Worm (Caenorhabditis elegans) whole organism, mixed stage, embryonic: Measurements from ENCODE around the gene clec-231.
A peak's percentile ranks its signal among the peaks of the same experiment; 100 is the strongest.

ENCODE experiments used
- M03D4.4 ChIP-seq: sonication (generic microtip); optimal IDR thresholded peaks from 2 replicates; lab custom pipeline; 2017; ENCODE audit warnings: mild to moderate bottlenecking, missing genetic modification characterization, missing compliant biosample characterization
- bed-3 ChIP-seq: fragments of 200-800 bp; sonication (Bioruptor generic); optimal IDR thresholded peaks from 3 replicates; lab custom pipeline; 2018; ENCODE audit warnings: mild to moderate bottlenecking, missing genetic modification characterization, moderate library complexity, missing compliant biosample characterization
- blmp-1 ChIP-seq: fragments of 150-350 bp; optimal IDR thresholded peaks from 2 replicates; lab custom pipeline; 2014; ENCODE audit warnings: missing biosample characterization, missing genetic modification characterization
- ceh-43 ChIP-seq: fragments of 200-800 bp; sonication (Bioruptor generic); optimal IDR thresholded peaks from 2 replicates; lab custom pipeline; 2018; ENCODE audit warnings: mild to moderate bottlenecking, missing genetic modification characterization, moderate library complexity, missing compliant biosample characterization
- ces-1 ChIP-seq: fragments of 150-350 bp; optimal IDR thresholded peaks from 2 replicates; lab custom pipeline; 2014; ENCODE audit warnings: missing biosample characterization, missing genetic modification reagents, missing genetic modification characterization
- cnd-1 ChIP-seq: fragments of 200-800 bp; sonication (Bioruptor generic); optimal IDR thresholded peaks from 2 replicates; lab custom pipeline; 2018; ENCODE audit warnings: mild to moderate bottlenecking, missing genetic modification characterization, missing compliant biosample characterization
- drap-1 ChIP-seq: fragments of 200-800 bp; sonication (Bioruptor generic); optimal IDR thresholded peaks from 3 replicates; lab custom pipeline; 2018; ENCODE audit warnings: mild to moderate bottlenecking, missing genetic modification characterization, missing compliant biosample characterization
- elt-1 ChIP-seq: sonication (generic microtip); optimal IDR thresholded peaks from 2 replicates; lab custom pipeline; 2017; ENCODE audit warnings: missing genetic modification characterization, mild to moderate bottlenecking, missing compliant biosample characterization, antibody characterized with exemption, moderate library complexity, borderline replicate concordance; ENCODE audit not compliant: insufficient read depth
- elt-3 ChIP-seq: fragments of 150-350 bp; optimal IDR thresholded peaks from 2 replicates; lab custom pipeline; 2014; ENCODE audit warnings: missing biosample characterization, missing genetic modification characterization
- flh-1 ChIP-seq: fragments of 200-800 bp; sonication (Bioruptor generic); optimal IDR thresholded peaks from 2 replicates; lab custom pipeline; 2018; ENCODE audit warnings: mild to moderate bottlenecking, missing genetic modification characterization, moderate library complexity, missing compliant biosample characterization
- ham-2 ChIP-seq: fragments of 200-800 bp; sonication (Bioruptor generic); optimal IDR thresholded peaks from 2 replicates; lab custom pipeline; 2018; ENCODE audit warnings: mild to moderate bottlenecking, missing genetic modification characterization, missing compliant biosample characterization
- hlh-1 ChIP-seq: fragments of 150-350 bp; optimal IDR thresholded peaks from 2 replicates; lab custom pipeline; 2014; ENCODE audit warnings: missing biosample characterization, missing genetic modification reagents, missing genetic modification characterization
- lin-13 ChIP-seq: fragments of 150-350 bp; optimal IDR thresholded peaks from 2 replicates; lab custom pipeline; 2014; ENCODE audit warnings: missing biosample characterization, missing genetic modification characterization
- lin-32 ChIP-seq: fragments of 200-800 bp; sonication (Bioruptor generic); optimal IDR thresholded peaks from 2 replicates; lab custom pipeline; 2018; ENCODE audit warnings: mild to moderate bottlenecking, missing genetic modification characterization, missing compliant biosample characterization
- lsy-2 ChIP-seq: fragments of 150-350 bp; optimal IDR thresholded peaks from 2 replicates; lab custom pipeline; 2014; ENCODE audit warnings: missing biosample characterization, missing genetic modification characterization
- mep-1 ChIP-seq: fragments of 150-350 bp; optimal IDR thresholded peaks from 2 replicates; lab custom pipeline; 2017; ENCODE audit warnings: missing biosample characterization, missing genetic modification reagents, missing genetic modification characterization, inconsistent platforms
- nhr-12 ChIP-seq: fragments of 150-350 bp; optimal IDR thresholded peaks from 2 replicates; lab custom pipeline; 2014; ENCODE audit warnings: missing biosample characterization, missing genetic modification characterization
- nhr-2 ChIP-seq: fragments of 150-350 bp; optimal IDR thresholded peaks from 2 replicates; lab custom pipeline; 2014; ENCODE audit warnings: missing biosample characterization, missing genetic modification characterization
- nhr-237 ChIP-seq: fragments of 150-350 bp; optimal IDR thresholded peaks from 2 replicates; lab custom pipeline; 2014; ENCODE audit warnings: missing biosample characterization, missing genetic modification characterization
- nhr-28 ChIP-seq: fragments of 150-350 bp; optimal IDR thresholded peaks from 2 replicates; lab custom pipeline; 2014; ENCODE audit warnings: missing biosample characterization, missing genetic modification characterization
- nhr-76 ChIP-seq: sonication (generic microtip); optimal IDR thresholded peaks from 2 replicates; lab custom pipeline; 2017; ENCODE audit warnings: missing biosample characterization, missing genetic modification characterization
- sem-2 ChIP-seq: fragments of 200-800 bp; sonication (Bioruptor generic); optimal IDR thresholded peaks from 2 replicates; lab custom pipeline; 2018; ENCODE audit warnings: mild to moderate bottlenecking, missing genetic modification characterization, missing compliant biosample characterization
- sptf-1 ChIP-seq: sonication (generic microtip); optimal IDR thresholded peaks from 2 replicates; lab custom pipeline; 2017; ENCODE audit warnings: mild to moderate bottlenecking, missing genetic modification characterization, moderate library complexity, missing compliant biosample characterization
- tbx-8 ChIP-seq: fragments of 200-800 bp; sonication (Bioruptor generic); optimal IDR thresholded peaks from 2 replicates; lab custom pipeline; 2018; ENCODE audit warnings: mild to moderate bottlenecking, missing genetic modification characterization, moderate library complexity, missing compliant biosample characterization
- unc-120 ChIP-seq: sonication (generic microtip); optimal IDR thresholded peaks from 2 replicates; lab custom pipeline; 2017; ENCODE audit warnings: missing genetic modification characterization, missing compliant biosample characterization; ENCODE audit not compliant: poor library complexity, severe bottlenecking
- unc-39 ChIP-seq: fragments of 150-350 bp; optimal IDR thresholded peaks from 2 replicates; lab custom pipeline; 2014; ENCODE audit warnings: missing biosample characterization, missing genetic modification characterization
- unc-62 ChIP-seq: fragments of 150-350 bp; optimal IDR thresholded peaks from 2 replicates; lab custom pipeline; 2014; ENCODE audit warnings: missing biosample characterization, missing genetic modification reagents, missing genetic modification characterization

The clec-231 gene

DNA sequence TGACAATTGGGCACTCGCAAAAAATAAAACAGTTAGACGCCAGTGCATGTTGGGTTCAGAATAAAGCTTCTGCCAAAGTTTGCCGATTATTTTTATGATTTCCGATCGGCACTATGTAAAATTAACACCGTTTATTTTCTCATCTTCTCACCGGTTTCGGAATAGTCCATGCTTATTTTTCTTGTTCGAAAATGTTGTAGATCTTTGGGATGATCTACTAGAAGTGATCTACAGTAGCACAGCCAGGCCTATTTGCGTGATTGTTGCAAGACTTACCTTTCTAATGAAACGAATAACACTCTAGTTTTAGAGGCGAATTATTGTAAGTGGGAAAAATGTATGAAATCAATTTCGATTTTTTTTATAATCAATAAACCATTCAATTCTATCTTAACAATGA is at the start of gene clec-231:
Gene clec-231 (minus strand): TSS at position 101 of the 400 bp plus-strand sequence.
- TF ChIP-seq cnd-1 (tag; lab: Kevin White, UChicago) (no peak), sptf-1 (tag; lab: Kevin White, UChicago) (no peak), sem-2 (GFP tag; lab: Kevin White, UChicago) (no peak), elt-3 (no peak), unc-39 (tag; lab: Kevin White, UChicago) (no peak)

DNA sequence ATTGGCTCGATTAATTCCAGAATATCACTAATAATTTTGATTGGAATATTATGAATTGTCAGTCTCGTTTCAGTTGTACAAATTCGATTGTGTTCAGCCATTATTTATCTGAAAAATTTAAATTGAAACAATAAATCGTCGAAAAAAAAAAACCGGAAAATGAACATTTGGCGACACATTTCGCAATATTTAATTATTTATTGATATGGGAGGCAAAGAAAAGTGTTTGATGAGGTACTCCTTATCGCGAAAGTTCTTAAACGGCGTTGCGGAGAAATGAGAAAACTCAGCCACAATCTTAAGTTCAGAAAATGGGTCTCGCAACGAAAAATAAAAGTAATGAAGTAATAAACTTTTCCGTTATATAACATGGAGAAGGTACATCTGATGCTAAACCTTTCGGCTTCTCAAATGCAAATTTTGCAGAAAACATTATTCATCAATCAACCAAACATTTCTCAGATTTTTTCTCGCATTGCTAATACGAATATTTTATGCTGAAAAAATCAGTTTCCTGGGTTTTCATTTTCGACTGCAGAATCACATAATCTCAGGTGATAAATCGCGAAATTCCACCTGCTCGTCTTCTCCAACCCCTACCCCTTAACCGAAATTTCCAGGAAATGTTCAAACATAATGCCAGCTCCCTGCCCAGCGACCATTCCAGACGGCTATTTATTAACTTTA is 49.3 kb upstream of the clec-231 start, which contains the start of the genes T06E6.15 and sri-7:
Gene T06E6.15 (minus strand): TSS at position 101 of the 687 bp plus-strand sequence.
Gene sri-7 (plus strand): TSS at position 637 of the 687 bp plus-strand sequence.
- no peak for TF ChIP-seq bed-3 (GFP tag; lab: Kevin White, UChicago)
- TF ChIP-seq M03D4.4 (tag; lab: Kevin White, UChicago), result no peak
- TF ChIP-seq lin-13 (tag; lab: Kevin White, UChicago), result no peak
- TF ChIP-seq nhr-2 (tag; lab: Kevin White, UChicago), result no peak
- TF ChIP-seq hlh-1 (tag; lab: Kevin White, UChicago), result no peak
- TF ChIP-seq ceh-43 (GFP tag; lab: Kevin White, UChicago), result no peak
- no peak for TF ChIP-seq sem-2 (GFP tag; lab: Kevin White, UChicago)
- TF ChIP-seq nhr-237 (tag; lab: Kevin White, UChicago), result no peak
- TF ChIP-seq elt-1, result no peak
- TF ChIP-seq sptf-1 (tag; lab: Kevin White, UChicago), result no peak
- no peak for TF ChIP-seq drap-1 (GFP tag; lab: Kevin White, UChicago)
- no peak for TF ChIP-seq nhr-76 (tag; lab: Kevin White, UChicago)

DNA sequence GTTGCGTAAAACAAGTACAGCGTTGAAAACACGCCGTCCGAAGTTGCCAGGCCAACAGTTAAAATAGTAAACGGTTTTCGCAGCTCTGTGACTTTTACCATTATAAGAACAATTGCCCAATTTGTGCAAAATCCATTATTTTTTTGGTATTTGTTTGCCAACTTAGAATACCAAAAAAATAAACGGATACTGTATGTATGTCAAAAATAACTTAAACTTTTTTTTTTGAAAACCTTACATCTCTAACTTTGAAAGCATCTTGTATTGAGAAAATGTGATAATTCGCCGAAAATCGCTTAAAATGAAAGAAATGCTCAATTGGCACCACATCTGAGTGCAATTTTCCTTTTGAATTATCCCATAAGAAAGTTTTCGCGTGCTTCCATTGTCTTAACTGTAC is 48.2 kb upstream of the clec-231 start, which contains the start of gene fbxa-199:
Gene fbxa-199 (minus strand): TSS at position 101 of the 400 bp plus-strand sequence.
- TF ChIP-seq elt-1 (no peak), cnd-1 (tag; lab: Kevin White, UChicago) (no peak), unc-120 (tag; lab: Kevin White, UChicago) (no peak), flh-1 (no peak), nhr-28 (tag; lab: Kevin White, UChicago) (no peak)

DNA sequence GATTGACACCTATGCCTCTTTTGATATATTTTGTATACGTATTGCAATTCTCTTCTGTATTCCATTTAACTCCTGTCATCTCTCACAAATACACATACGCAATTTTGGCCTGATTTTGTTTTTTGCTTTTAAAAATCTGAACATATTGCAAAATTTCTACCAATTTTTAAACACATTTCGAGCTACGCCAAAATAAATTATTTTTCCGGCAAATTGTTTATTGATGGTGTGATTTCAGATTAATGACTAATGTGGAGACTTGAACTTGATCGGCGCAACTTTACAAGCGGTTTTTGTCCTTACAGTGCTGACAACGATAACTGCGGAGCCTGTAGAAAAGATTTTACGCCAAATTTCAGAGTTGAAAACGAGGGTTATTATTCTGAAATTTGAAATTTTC is 46.6 kb upstream of the clec-231 start:
- TF ChIP-seq nhr-12, result no peak
- no peak for TF ChIP-seq ces-1 (GFP tag; lab: Kevin White, UChicago)
- no peak for TF ChIP-seq lin-32 (GFP tag; lab: Kevin White, UChicago)
- TF ChIP-seq tbx-8 (GFP tag; lab: Kevin White, UChicago), result no peak
- TF ChIP-seq lin-13 (tag; lab: Kevin White, UChicago), result no peak
- no peak for TF ChIP-seq cnd-1 (tag; lab: Kevin White, UChicago)
- no peak for TF ChIP-seq nhr-237 (tag; lab: Kevin White, UChicago)
- TF ChIP-seq hlh-1 (tag; lab: Kevin White, UChicago), result no peak
- TF ChIP-seq blmp-1 (tag; lab: Kevin White, UChicago), result no peak
- no peak for TF ChIP-seq bed-3 (GFP tag; lab: Kevin White, UChicago)
- no peak for TF ChIP-seq nhr-28 (tag; lab: Kevin White, UChicago)
- TF ChIP-seq drap-1 (GFP tag; lab: Kevin White, UChicago), result no peak
- TF ChIP-seq nhr-2 (tag; lab: Kevin White, UChicago), result no peak

DNA sequence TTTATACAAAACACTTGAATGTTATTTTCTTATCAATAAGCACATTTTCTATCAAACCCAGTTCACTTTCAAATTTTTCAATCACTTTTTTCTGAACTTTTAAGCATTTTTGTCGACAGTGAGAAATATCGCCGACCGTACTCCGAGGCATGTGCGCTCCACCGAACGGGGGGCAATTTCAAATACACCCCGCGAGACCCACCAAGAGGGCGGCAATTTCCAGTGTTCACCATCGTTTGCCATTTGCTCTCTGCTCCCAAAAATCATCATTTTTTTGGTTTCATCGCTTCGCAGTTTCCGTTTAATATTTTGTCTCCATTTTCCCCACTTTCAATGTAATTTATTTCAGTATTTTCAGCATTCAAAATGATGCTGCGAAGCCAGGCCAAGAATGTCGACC is 44.8 kb upstream of the clec-231 start, which contains the start of gene cyb-3:
Gene cyb-3 (plus strand): TSS at position 350 of the 400 bp plus-strand sequence.
- TF ChIP-seq lsy-2 (peak; percentile 57), lin-13 (tag; lab: Kevin White, UChicago) (no peak), unc-62 (GFP tag; lab: Kevin White, UChicago) (no peak)
- TF ChIP-seq, all 35 proteins: peak for 1

DNA sequence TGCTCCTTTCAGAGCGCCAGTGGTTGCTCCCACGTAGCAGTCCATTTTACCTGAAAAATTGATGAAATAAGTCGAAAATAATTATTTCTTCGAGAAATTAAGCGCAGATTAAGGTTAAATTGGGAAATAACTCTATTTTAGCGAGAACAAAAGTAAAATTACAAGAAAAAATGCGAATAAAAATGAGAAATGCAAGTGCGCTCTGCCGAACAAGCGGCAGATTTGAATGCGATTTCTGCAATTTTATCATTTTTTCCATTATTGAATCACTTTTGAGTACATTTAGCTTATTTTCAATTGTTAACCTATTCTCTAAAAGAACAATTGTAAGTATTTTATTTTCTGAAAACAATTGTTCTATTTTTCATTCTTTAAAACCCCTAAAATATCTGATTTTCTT is 44.4 kb upstream of the clec-231 start, which contains the start of gene T06E6.1:
Gene T06E6.1 (minus strand): TSS at position 56 of the 400 bp plus-strand sequence.
- TF ChIP-seq nhr-28 (tag; lab: Kevin White, UChicago), result no peak
- TF ChIP-seq tbx-8 (GFP tag; lab: Kevin White, UChicago), result no peak
- no peak for TF ChIP-seq nhr-12
- no peak for TF ChIP-seq ham-2 (GFP tag; lab: Kevin White, UChicago)
- no peak for TF ChIP-seq hlh-1 (tag; lab: Kevin White, UChicago)
- no peak for TF ChIP-seq M03D4.4 (tag; lab: Kevin White, UChicago)
- TF ChIP-seq mep-1 (tag; lab: Kevin White, UChicago), result no peak
- no peak for TF ChIP-seq nhr-2 (tag; lab: Kevin White, UChicago)
- TF ChIP-seq unc-120 (tag; lab: Kevin White, UChicago), result no peak
- no peak for TF ChIP-seq unc-62 (GFP tag; lab: Kevin White, UChicago)
